Fruit fly (Drosophila melanogaster) whole organism, prepupa: ENCODE results near the gene CG32379.

Experiments
- Blimp-1 ChIP-seq: fragments of 200-800 bp; sonication (Bioruptor generic); optimal IDR thresholded peaks from 3 replicates; lab custom pipeline; 2017; ENCODE audit warnings: missing biosample characterization, missing genetic modification characterization, mild to moderate bottlenecking, moderate library complexity, missing genetic modification reagents
- CG10631 ChIP-seq: fragments of 200-800 bp; sonication (Bioruptor generic); optimal IDR thresholded peaks from 2 replicates; lab custom pipeline; 2016; ENCODE audit warnings: missing biosample characterization, missing genetic modification characterization
- CG10669 ChIP-seq: fragments of 200-800 bp; sonication (Bioruptor generic); optimal IDR thresholded peaks from 3 replicates; lab custom pipeline; 2018; ENCODE audit warnings: missing biosample characterization, mild to moderate bottlenecking, missing genetic modification characterization, moderate library complexity
- CG11294 ChIP-seq: fragments of 200-800 bp; sonication (Bioruptor generic); IDR thresholded peaks from 2 replicates; pipeline ENCODE4 v1.3.6; 2022; ENCODE audit warnings: missing biosample characterization, missing genetic modification characterization
- CG11902 ChIP-seq: fragments of 200-800 bp; sonication (Bioruptor generic); optimal IDR thresholded peaks from 3 replicates; lab custom pipeline; 2016; ENCODE audit warnings: missing biosample characterization, missing genetic modification characterization
- CG1621 ChIP-seq: fragments of 200-800 bp; sonication (Bioruptor generic); optimal IDR thresholded peaks from 3 replicates; lab custom pipeline; 2018; ENCODE audit warnings: missing biosample characterization, mild to moderate bottlenecking, missing genetic modification characterization
- CG3032 ChIP-seq: fragments of 200-800 bp; optimal IDR thresholded peaks from 2 replicates; lab custom pipeline; 2019; ENCODE audit warnings: missing biosample characterization, mild to moderate bottlenecking, missing genetic modification characterization, moderate library complexity
- CG31627 ChIP-seq: fragments of 200-800 bp; sonication (Bioruptor generic); optimal IDR thresholded peaks from 3 replicates; lab custom pipeline; 2016; ENCODE audit warnings: missing biosample characterization, missing genetic modification characterization
- CG3919 ChIP-seq: fragments of 200-800 bp; sonication (Bioruptor generic); optimal IDR thresholded peaks from 3 replicates; lab custom pipeline; 2016; ENCODE audit warnings: missing biosample characterization, missing genetic modification characterization
- CG4318 ChIP-seq: fragments of 200-800 bp; sonication (Bioruptor generic); optimal IDR thresholded peaks from 3 replicates; lab custom pipeline; 2017; ENCODE audit warnings: missing biosample characterization, mild to moderate bottlenecking, missing genetic modification characterization
- CG6163 ChIP-seq: fragments of 200-800 bp; sonication (Bioruptor generic); IDR thresholded peaks from 3 replicates; pipeline ENCODE4 v1.3.6; 2022; ENCODE audit warnings: missing biosample characterization, missing genetic modification characterization
- CG6808 ChIP-seq: fragments of 200-800 bp; sonication (Bioruptor generic); optimal IDR thresholded peaks from 3 replicates; lab custom pipeline; 2017; ENCODE audit warnings: missing biosample characterization, missing genetic modification characterization, mild to moderate bottlenecking, moderate library complexity, missing genetic modification reagents
- CG6854 ChIP-seq: fragments of 200-800 bp; sonication (Bioruptor generic); optimal IDR thresholded peaks from 2 replicates; lab custom pipeline; 2017; ENCODE audit warnings: missing biosample characterization, mild to moderate bottlenecking, missing genetic modification characterization
- CG7368 ChIP-seq: fragments of 200-800 bp; sonication (Bioruptor generic); optimal IDR thresholded peaks from 3 replicates; lab custom pipeline; 2016; ENCODE audit warnings: missing biosample characterization, missing genetic modification characterization
- CG8119 ChIP-seq: fragments of 200-800 bp; sonication (Bioruptor generic); IDR thresholded peaks from 3 replicates; pipeline ENCODE4 v1.3.6; 2022; ENCODE audit warnings: missing biosample characterization, missing genetic modification characterization
- CG8319 ChIP-seq: fragments of 200-800 bp; sonication (Bioruptor generic); optimal IDR thresholded peaks from 3 replicates; lab custom pipeline; 2016; ENCODE audit warnings: missing biosample characterization, missing genetic modification characterization
- Eip75B ChIP-seq: fragments of 200-800 bp; sonication (Bioruptor generic); optimal IDR thresholded peaks from 3 replicates; lab custom pipeline; 2016; ENCODE audit warnings: missing biosample characterization, missing genetic modification characterization
- Eip78C ChIP-seq: fragments of 200-800 bp; sonication (Bioruptor generic); peaks from one replicate; lab custom pipeline; 2016; ENCODE audit warnings: missing biosample characterization, missing genetic modification characterization
- Eip93F ChIP-seq: fragments of 200-800 bp; sonication (Bioruptor generic); optimal IDR thresholded peaks from 2 replicates; lab custom pipeline; 2016; ENCODE audit warnings: missing biosample characterization, mild to moderate bottlenecking, missing genetic modification characterization
- Ets21C ChIP-seq: fragments of 200-800 bp; sonication (Bioruptor generic); optimal IDR thresholded peaks from 3 replicates; lab custom pipeline; 2016; ENCODE audit warnings: missing biosample characterization, missing genetic modification characterization
- Gug ChIP-seq: fragments of 200-800 bp; sonication (Bioruptor generic); IDR thresholded peaks from 2 replicates; pipeline ENCODE4 v1.3.6; 2022; ENCODE audit warnings: missing biosample characterization, missing genetic modification characterization
- Hr39 ChIP-seq: fragments of 200-800 bp; sonication (Bioruptor generic); optimal IDR thresholded peaks from 2 replicates; lab custom pipeline; 2016; ENCODE audit warnings: missing biosample characterization, missing genetic modification characterization
- Lpt ChIP-seq: fragments of 200-800 bp; sonication (Bioruptor generic); optimal IDR thresholded peaks from 3 replicates; lab custom pipeline; 2016; ENCODE audit warnings: missing biosample characterization, missing genetic modification characterization
- Smox ChIP-seq: fragments of 200-800 bp; sonication (Bioruptor generic); optimal IDR thresholded peaks from 3 replicates; lab custom pipeline; 2016; ENCODE audit warnings: missing biosample characterization, missing genetic modification characterization
- Sox102F ChIP-seq: fragments of 200-800 bp; sonication (Bioruptor generic); optimal IDR thresholded peaks from 2 replicates; lab custom pipeline; 2016; ENCODE audit warnings: missing biosample characterization, mild to moderate bottlenecking, missing genetic modification characterization
- Sox14 ChIP-seq: fragments of 200-800 bp; sonication (Bioruptor generic); optimal IDR thresholded peaks from 3 replicates; lab custom pipeline; 2016; ENCODE audit warnings: missing biosample characterization, missing genetic modification characterization
- achi ChIP-seq: fragments of 200-800 bp; sonication (Bioruptor generic); optimal IDR thresholded peaks from 3 replicates; lab custom pipeline; 2016; ENCODE audit warnings: missing biosample characterization, missing genetic modification characterization
- cyc ChIP-seq: fragments of 200-800 bp; sonication (Bioruptor generic); optimal IDR thresholded peaks from 3 replicates; lab custom pipeline; 2016; ENCODE audit warnings: missing biosample characterization, missing genetic modification characterization
- dac ChIP-seq: fragments of 200-800 bp; sonication (Bioruptor generic); optimal IDR thresholded peaks from 2 replicates; lab custom pipeline; 2017; ENCODE audit warnings: missing biosample characterization, mild to moderate bottlenecking, missing genetic modification characterization
- dsx ChIP-seq: fragments of 200-800 bp; optimal IDR thresholded peaks from 3 replicates; lab custom pipeline; 2019; ENCODE audit warnings: missing biosample characterization, mild to moderate bottlenecking, missing genetic modification characterization, moderate library complexity; ENCODE audit not compliant: poor library complexity, severe bottlenecking
- eg ChIP-seq: fragments of 200-800 bp; sonication (Bioruptor generic); IDR thresholded peaks from 3 replicates; pipeline ENCODE4 v1.3.6; 2022; ENCODE audit warnings: missing biosample characterization, missing genetic modification characterization
- fd85E ChIP-seq: fragments of 200-800 bp; sonication (Bioruptor generic); optimal IDR thresholded peaks from 3 replicates; lab custom pipeline; 2016; ENCODE audit warnings: missing biosample characterization, missing genetic modification characterization
- fkh ChIP-seq: fragments of 200-800 bp; sonication (Bioruptor generic); optimal IDR thresholded peaks from 3 replicates; lab custom pipeline; 2017; ENCODE audit warnings: missing biosample characterization, mild to moderate bottlenecking, missing genetic modification characterization, moderate library complexity
- lz ChIP-seq: fragments of 200-800 bp; sonication (Bioruptor generic); optimal IDR thresholded peaks from 3 replicates; lab custom pipeline; 2016; ENCODE audit warnings: missing biosample characterization, missing genetic modification characterization
- net ChIP-seq: fragments of 200-800 bp; sonication (Bioruptor generic); optimal IDR thresholded peaks from 3 replicates; lab custom pipeline; 2016; ENCODE audit warnings: missing biosample characterization, missing genetic modification characterization
- spab ChIP-seq: fragments of 200-800 bp; sonication (Bioruptor generic); optimal IDR thresholded peaks from 2 replicates; lab custom pipeline; 2017; ENCODE audit warnings: missing biosample characterization, mild to moderate bottlenecking, missing genetic modification characterization, missing genetic modification reagents
- ss ChIP-seq, 2 experiments: fragments of 200-800 bp; sonication (Bioruptor generic); optimal IDR thresholded peaks; 2 replicates in 1 of 2; 3 replicates in 1 of 2; lab custom pipeline; 2017 to 2018; ENCODE audit warnings: mild to moderate bottlenecking in 2 of 2, missing biosample characterization in 2 of 2, missing genetic modification characterization in 2 of 2, moderate library complexity in 1 of 2
- svp ChIP-seq: fragments of 200-800 bp; sonication (Bioruptor generic); peaks from one replicate; lab custom pipeline; 2016; ENCODE audit warnings: missing biosample characterization, missing genetic modification characterization
- topi ChIP-seq: fragments of 200-800 bp; sonication (Bioruptor generic); optimal IDR thresholded peaks from 3 replicates; lab custom pipeline; 2016; ENCODE audit warnings: missing biosample characterization, missing genetic modification characterization
- vri ChIP-seq: fragments of 200-800 bp; sonication (Bioruptor generic); optimal IDR thresholded peaks from 3 replicates; lab custom pipeline; 2016; ENCODE audit warnings: missing biosample characterization, mild to moderate bottlenecking, missing genetic modification characterization

The CG32379 gene

dm6 chr3L:7367798-7368678 is 28.1 kb upstream of the CG32379 start (continued):
- TF ChIP-seq eg (GFP tag; lab: Robert Waterston, UW) (no peak), Ets21C (no peak), CG11902 (GFP tag; lab: Kevin White, UChicago) (no peak), cyc (GFP tag; lab: Kevin White, UChicago) (no peak), dsx (GFP tag; lab: Kevin White, UChicago) (no peak), CG3032 (tag; lab: Kevin White, UChicago) (no peak), vri (GFP tag; lab: Kevin White, UChicago) (peak; percentile 2), CG8119 (GFP tag; lab: Robert Waterston, UW) (peak; percentile 28; the same call in 1 of the 3 replicates), CG11294 (no peak), CG4318 (GFP tag; lab: Kevin White, UChicago) (no peak), Hr39 (GFP tag; lab: Kevin White, UChicago) (peak; percentile 17), Gug (GFP tag; lab: Robert Waterston, UW) (no peak), CG3919 (GFP tag; lab: Kevin White, UChicago) (peak; percentile 8), CG31627 (GFP tag; lab: Kevin White, UChicago) (peak; percentile 10), dac (GFP tag; lab: Kevin White, UChicago) (no peak), CG1621 (tag; lab: Kevin White, UChicago) (no peak), Lpt (no peak), CG8319 (GFP tag; lab: Kevin White, UChicago) (no peak), lz (peak; percentile 25), Blimp-1 (GFP tag; lab: Kevin White, UChicago) (peak; percentile 5), spab (no peak), CG6854 (GFP tag; lab: Kevin White, UChicago) (no peak), achi (GFP tag; lab: Kevin White, UChicago) (peak; percentile 8), topi (GFP tag; lab: Kevin White, UChicago) (peak; percentile 15)

- peak; percentile 86 for TF ChIP-seq dsx (GFP tag; lab: Kevin White, UChicago)
- TF ChIP-seq vri (GFP tag; lab: Kevin White, UChicago): peak; percentile 8
- no peak for TF ChIP-seq CG4318 (GFP tag; lab: Kevin White, UChicago)
- TF ChIP-seq CG3919 (GFP tag; lab: Kevin White, UChicago): no peak
- peak; percentile 25 for TF ChIP-seq CG6854 (GFP tag; lab: Kevin White, UChicago)
These were observed 27.2 kb upstream of the CG32379 start, which contains the start of gene Sh3beta for dm6 chr3L:7368934-7369333. Gene Sh3beta, minus strand, starts transcription at chr3L:7369260.

- TF ChIP-seq CG6163 (GFP tag; lab: Robert Waterston, UW) (0 out of 3 replicates have a peak, but pooled peaks have one; percentile 39), CG7368 (GFP tag; lab: Kevin White, UChicago) (no peak)
These were observed 26.6 kb upstream of the CG32379 start, which contains the start of gene akirin for dm6 chr3L:7369543-7369942. Gene akirin, plus strand, starts transcription at chr3L:7369843.

dm6 chr3L:7370231-7370882 is 25.8 kb upstream of the CG32379 start:
- TF ChIP-seq Smox (GFP tag; lab: Kevin White, UChicago): no peak
- TF ChIP-seq Eip75B (GFP tag; lab: Kevin White, UChicago): peak; percentile 7
- peak; percentile 84 for TF ChIP-seq Eip78C
- TF ChIP-seq fd85E (GFP tag; lab: Kevin White, UChicago): no peak
- peak; percentile 17 for TF ChIP-seq vri (GFP tag; lab: Kevin White, UChicago)
- peak; percentile 9 to 49 for TF ChIP-seq ss (GFP tag; optimal IDR thresholded peaks at IDR 0.05; lab: Kevin White, UChicago)
- TF ChIP-seq fkh (GFP tag; lab: Kevin White, UChicago): peak; percentile 47
- no peak for TF ChIP-seq Ets21C
- no peak for TF ChIP-seq Eip93F (GFP tag; lab: Kevin White, UChicago)
- 0 out of 3 replicates have a peak, but pooled peaks have one; percentile 28 for TF ChIP-seq CG6163 (GFP tag; lab: Robert Waterston, UW)
- no peak for TF ChIP-seq CG7368 (GFP tag; lab: Kevin White, UChicago)
- peak; percentile 15 for TF ChIP-seq net (GFP tag; lab: Kevin White, UChicago)
- TF ChIP-seq CG6808: peak; percentile 15
- TF ChIP-seq svp: peak; percentile 64
- peak; percentile 77 for TF ChIP-seq Sox14 (GFP tag; lab: Kevin White, UChicago)
- peak; percentile 1 for TF ChIP-seq Sox102F (GFP tag; lab: Kevin White, UChicago)
- TF ChIP-seq CG10669 (GFP tag; lab: Kevin White, UChicago): no peak
- no peak for TF ChIP-seq CG10631 (GFP tag; lab: Kevin White, UChicago)
